Worm (Caenorhabditis elegans) whole organism, mixed stage, embryonic: ENCODE results near the gene cyd-1.

Source experiments
- ceh-39 ChIP-seq: fragments of 150-350 bp; optimal IDR thresholded peaks from 2 replicates; lab custom pipeline; 2014; ENCODE audit warnings: missing biosample characterization, missing genetic modification characterization
- ceh-43 ChIP-seq: fragments of 200-800 bp; sonication (Bioruptor generic); optimal IDR thresholded peaks from 2 replicates; lab custom pipeline; 2018; ENCODE audit warnings: mild to moderate bottlenecking, missing genetic modification characterization, moderate library complexity, missing compliant biosample characterization
- elt-1 ChIP-seq: sonication (generic microtip); optimal IDR thresholded peaks from 2 replicates; lab custom pipeline; 2017; ENCODE audit warnings: missing genetic modification characterization, mild to moderate bottlenecking, missing compliant biosample characterization, antibody characterized with exemption, moderate library complexity, borderline replicate concordance; ENCODE audit not compliant: insufficient read depth
- lsy-2 ChIP-seq: fragments of 150-350 bp; optimal IDR thresholded peaks from 2 replicates; lab custom pipeline; 2014; ENCODE audit warnings: missing biosample characterization, missing genetic modification characterization
- unc-39 ChIP-seq: fragments of 150-350 bp; optimal IDR thresholded peaks from 2 replicates; lab custom pipeline; 2014; ENCODE audit warnings: missing biosample characterization, missing genetic modification characterization

DNA sequence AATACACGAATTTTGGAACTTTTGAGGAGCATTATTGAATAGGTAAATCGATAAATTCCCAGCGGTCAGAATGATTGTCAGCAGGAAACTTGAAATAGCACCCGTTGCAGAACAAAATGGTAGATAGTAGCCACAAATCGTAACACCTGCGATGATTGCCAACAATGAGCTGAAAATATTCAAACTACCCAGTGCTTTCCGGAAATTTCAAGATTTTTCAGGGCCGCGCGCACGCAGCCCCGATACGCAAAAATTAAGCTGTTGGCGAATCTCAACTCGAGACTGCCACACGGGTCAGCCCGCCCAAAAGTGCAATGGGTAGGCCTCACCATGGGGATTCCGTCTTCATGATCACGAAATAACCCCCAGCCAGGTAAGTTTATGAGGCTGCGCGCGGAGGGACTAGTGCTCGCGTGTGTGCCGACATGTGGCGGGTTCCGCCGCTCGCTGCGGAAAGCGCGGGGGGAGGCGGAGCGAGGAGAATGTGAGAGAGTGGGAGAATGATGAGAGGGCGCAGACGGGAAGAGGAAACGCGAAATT, 35.7 kb upstream of the cyd-1 start:
- TF ChIP-seq unc-39 (tag; lab: Kevin White, UChicago) (no peak), lsy-2 (tag; lab: Kevin White, UChicago) (peak; percentile 48), elt-1 (tag; lab: Kevin White, UChicago) (no peak), ceh-39 (tag; lab: Kevin White, UChicago) (peak; percentile 53), ceh-43 (GFP tag; lab: Kevin White, UChicago) (peak; percentile 34)
